Fruit fly (Drosophila melanogaster) whole organism, embryonic: ENCODE results near the gene Nup37.
A peak's percentile ranks its signal among the peaks of the same experiment; 100 is the strongest.

Experiments
- Bgb ChIP-seq: fragments of 200-800 bp; sonication (Bioruptor generic); IDR thresholded peaks from 2 replicates; pipeline ENCODE4 v1.3.6; 2022; ENCODE audit warnings: missing biosample characterization, missing genetic modification characterization; ENCODE audit not compliant: partially characterized antibody
- CG10431 ChIP-seq: fragments of 200-800 bp; sonication (Bioruptor generic); optimal IDR thresholded peaks from 3 replicates; lab custom pipeline; 2018; ENCODE audit warnings: missing biosample characterization, mild to moderate bottlenecking, missing genetic modification characterization
- CG11247 ChIP-seq: fragments of 200-800 bp; sonication (Bioruptor generic); IDR thresholded peaks from 2 replicates; pipeline ENCODE4 v1.3.6; 2022; ENCODE audit warnings: missing biosample characterization, missing genetic modification characterization
- CG12769 ChIP-seq: fragments of 200-800 bp; sonication (Bioruptor generic); optimal IDR thresholded peaks from 2 replicates; lab custom pipeline; 2019; ENCODE audit warnings: missing biosample characterization, mild to moderate bottlenecking, missing genetic modification characterization, moderate library complexity
- CG13296 ChIP-seq: fragments of 200-800 bp; sonication (Bioruptor generic); optimal IDR thresholded peaks from 3 replicates; lab custom pipeline; 2018; ENCODE audit warnings: missing biosample characterization, mild to moderate bottlenecking, missing genetic modification characterization
- CG14441 ChIP-seq: fragments of 200-800 bp; sonication (Bioruptor generic); IDR thresholded peaks from 2 replicates; pipeline ENCODE4 v1.3.6; 2022; ENCODE audit warnings: missing biosample characterization, missing genetic modification characterization
- CG14965 ChIP-seq: fragments of 200-800 bp; sonication (Bioruptor generic); optimal IDR thresholded peaks from 2 replicates; lab custom pipeline; 2016; ENCODE audit warnings: missing biosample characterization, missing genetic modification characterization, borderline replicate concordance
- CG1602 ChIP-seq: fragments of 200-800 bp; sonication (Bioruptor generic); optimal IDR thresholded peaks from 3 replicates; lab custom pipeline; 2016; ENCODE audit warnings: missing biosample characterization, missing genetic modification characterization
- CG17328 ChIP-seq: fragments of 200-800 bp; sonication (Bioruptor generic); IDR thresholded peaks from 2 replicates; pipeline ENCODE4 v1.3.6; 2022; ENCODE audit warnings: missing biosample characterization, missing genetic modification characterization
- CG17568 ChIP-seq: fragments of 200-800 bp; sonication (Bioruptor generic); optimal IDR thresholded peaks from 2 replicates; lab custom pipeline; 2018; ENCODE audit warnings: missing biosample characterization, mild to moderate bottlenecking, missing genetic modification characterization, moderate library complexity
- CG18011 ChIP-seq: fragments of 200-800 bp; sonication (Bioruptor generic); optimal IDR thresholded peaks from 2 replicates; lab custom pipeline; 2017; ENCODE audit warnings: missing biosample characterization, missing genetic modification characterization, mild to moderate bottlenecking, moderate library complexity, missing genotype
- CG32532 ChIP-seq: fragments of 200-800 bp; sonication (Bioruptor generic); IDR thresholded peaks from 2 replicates; pipeline ENCODE4 v1.3.6; 2022; ENCODE audit warnings: missing biosample characterization, missing genetic modification characterization
- CG43689 ChIP-seq: fragments of 200-800 bp; sonication (Bioruptor generic); IDR thresholded peaks from 2 replicates; pipeline ENCODE4 v1.3.6; 2022; ENCODE audit warnings: missing biosample characterization, missing genetic modification characterization
- CG7987 ChIP-seq: fragments of 200-800 bp; sonication (Bioruptor generic); optimal IDR thresholded peaks from 2 replicates; lab custom pipeline; 2018; ENCODE audit warnings: missing biosample characterization, mild to moderate bottlenecking, missing genetic modification characterization, moderate library complexity
- Elba2 ChIP-seq: fragments of 200-800 bp; sonication (Bioruptor generic); optimal IDR thresholded peaks from 3 replicates; lab custom pipeline; 2016; ENCODE audit warnings: missing biosample characterization, missing genetic modification characterization
- HmgD ChIP-seq: fragments of 200-800 bp; sonication (Bioruptor generic); optimal IDR thresholded peaks from 3 replicates; lab custom pipeline; 2016; ENCODE audit warnings: missing biosample characterization, missing genetic modification characterization
- Jarid2 ChIP-seq: fragments of 200-800 bp; sonication (Bioruptor generic); optimal IDR thresholded peaks from 3 replicates; lab custom pipeline; 2017; ENCODE audit warnings: mild to moderate bottlenecking, missing biosample characterization, missing genetic modification reagents, missing genetic modification characterization
- Rfx ChIP-seq: fragments of 200-800 bp; sonication (Bioruptor generic); IDR thresholded peaks from 2 replicates; pipeline ENCODE4 v1.3.6; 2022; ENCODE audit warnings: missing biosample characterization, missing genetic modification characterization
- Trl ChIP-seq, 3 experiments: fragments of >200 bp in 2 of 3; fragments of 200-800 bp in 1 of 3; sonication (Bioruptor generic) in 1 of 3; optimal IDR thresholded peaks; 2 replicates in 1 of 3; 3 replicates in 2 of 3; lab custom pipeline; 2016 to 2017; ENCODE audit warnings: missing biosample characterization in 1 of 3, missing genetic modification characterization in 1 of 3
- ac ChIP-seq: fragments of 200-800 bp; sonication (Bioruptor generic); optimal IDR thresholded peaks from 3 replicates; lab custom pipeline; 2017; ENCODE audit warnings: missing biosample characterization, mild to moderate bottlenecking, missing genetic modification characterization
- amos ChIP-seq: fragments of 200-800 bp; sonication (Bioruptor generic); IDR thresholded peaks from 2 replicates; pipeline ENCODE4 v1.3.6; 2022; ENCODE audit warnings: missing biosample characterization, missing genetic modification characterization; ENCODE audit not compliant: partially characterized antibody
- bbx ChIP-seq: fragments of 200-800 bp; sonication (Bioruptor generic); IDR thresholded peaks from 2 replicates; pipeline ENCODE4 v1.3.6; 2022; ENCODE audit warnings: missing biosample characterization, missing genetic modification characterization; ENCODE audit not compliant: partially characterized antibody
- chinmo ChIP-seq: fragments of 200-800 bp; sonication (Bioruptor generic); IDR thresholded peaks from 4 replicates; pipeline ENCODE4 v1.3.6; 2022; ENCODE audit warnings: missing biosample characterization, missing genetic modification characterization; ENCODE audit not compliant: partially characterized antibody
- corto ChIP-seq: fragments of 200-800 bp; sonication (Bioruptor generic); optimal IDR thresholded peaks from 2 replicates; lab custom pipeline; 2016; ENCODE audit warnings: missing biosample characterization, mild to moderate bottlenecking, missing genetic modification characterization, moderate library complexity
- fd102C ChIP-seq: fragments of 200-800 bp; sonication (Bioruptor generic); optimal IDR thresholded peaks from 2 replicates; lab custom pipeline; 2018; ENCODE audit warnings: missing biosample characterization, mild to moderate bottlenecking, missing genetic modification characterization, moderate library complexity
- grau ChIP-seq: fragments of 200-800 bp; optimal IDR thresholded peaks from 3 replicates; lab custom pipeline; 2019; ENCODE audit warnings: missing biosample characterization, mild to moderate bottlenecking, missing genetic modification characterization, moderate library complexity
- hb ChIP-seq: fragments of 200-800 bp; sonication (Bioruptor generic); IDR thresholded peaks from 3 replicates; pipeline ENCODE4 v1.3.6; 2022; ENCODE audit warnings: missing biosample characterization, missing genetic modification characterization; ENCODE audit not compliant: partially characterized antibody
- insv ChIP-seq, 2 experiments: fragments of 200-800 bp; sonication (Bioruptor generic); optimal IDR thresholded peaks; 3 replicates each; lab custom pipeline; 2016 to 2018; ENCODE audit warnings: missing biosample characterization in 2 of 2, missing genetic modification characterization in 2 of 2
- ken ChIP-seq: fragments of 200-800 bp; sonication (Bioruptor generic); IDR thresholded peaks from 3 replicates; pipeline ENCODE4 v1.3.6; 2022; ENCODE audit warnings: missing biosample characterization, missing genetic modification characterization
- nerfin-1 ChIP-seq: fragments of 200-800 bp; sonication (Bioruptor generic); optimal IDR thresholded peaks from 3 replicates; lab custom pipeline; 2019; ENCODE audit warnings: missing biosample characterization, mild to moderate bottlenecking, missing genetic modification characterization, moderate library complexity
- nerfin-2 ChIP-seq: fragments of 200-800 bp; sonication (Bioruptor generic); IDR thresholded peaks from 2 replicates; pipeline ENCODE4 v1.3.6; 2022; ENCODE audit warnings: missing biosample characterization, missing genetic modification characterization; ENCODE audit not compliant: partially characterized antibody
- nom ChIP-seq: fragments of 200-800 bp; sonication (Bioruptor generic); optimal IDR thresholded peaks from 2 replicates; lab custom pipeline; 2017; ENCODE audit warnings: missing biosample characterization, missing genetic modification characterization, mild to moderate bottlenecking, moderate library complexity, missing genetic modification reagents
- p53 ChIP-seq: fragments of 200-800 bp; sonication (Bioruptor generic); optimal IDR thresholded peaks from 2 replicates; lab custom pipeline; 2016; ENCODE audit warnings: missing biosample characterization, missing genetic modification characterization
- peb ChIP-seq: fragments of 200-800 bp; sonication (Bioruptor generic); IDR thresholded peaks from 2 replicates; pipeline ENCODE4 v1.3.6; 2022; ENCODE audit warnings: missing biosample characterization, missing genetic modification characterization
- pfk ChIP-seq: fragments of 200-800 bp; sonication (Bioruptor generic); optimal IDR thresholded peaks from 2 replicates; lab custom pipeline; 2018; ENCODE audit warnings: missing biosample characterization, mild to moderate bottlenecking, missing genetic modification characterization, moderate library complexity
- salm ChIP-seq: fragments of 200-800 bp; sonication (Bioruptor generic); optimal IDR thresholded peaks from 2 replicates; lab custom pipeline; 2018; ENCODE audit warnings: missing biosample characterization, mild to moderate bottlenecking, missing genetic modification characterization
- sd ChIP-seq: fragments of 200-800 bp; sonication (Bioruptor generic); optimal IDR thresholded peaks from 3 replicates; lab custom pipeline; 2018; ENCODE audit warnings: missing biosample characterization, mild to moderate bottlenecking, missing genetic modification characterization, moderate library complexity
- sens ChIP-seq: fragments of 200-800 bp; sonication (Bioruptor generic); peaks from one replicate; lab custom pipeline; 2016; ENCODE audit warnings: missing biosample characterization, missing genetic modification characterization
- sens-2 ChIP-seq: fragments of 200-800 bp; sonication (Bioruptor generic); IDR thresholded peaks from 2 replicates; pipeline ENCODE4 v1.3.6; 2022; ENCODE audit warnings: missing biosample characterization, missing genetic modification characterization
- sob ChIP-seq: fragments of 200-800 bp; sonication (Bioruptor generic); IDR thresholded peaks from 2 replicates; pipeline ENCODE4 v1.3.6; 2022; ENCODE audit warnings: missing biosample characterization, missing genetic modification characterization
- tup ChIP-seq: fragments of 200-800 bp; sonication (Bioruptor generic); optimal IDR thresholded peaks from 2 replicates; lab custom pipeline; 2016; ENCODE audit warnings: missing biosample characterization, mild to moderate bottlenecking, missing genetic modification characterization, moderate library complexity
- vvl ChIP-seq: fragments of 200-800 bp; sonication (Bioruptor generic); IDR thresholded peaks from 2 replicates; pipeline ENCODE4 v1.3.6; 2022; ENCODE audit warnings: missing biosample characterization, missing genetic modification characterization
- yki ChIP-seq: fragments of >200 bp; optimal IDR thresholded peaks from 3 replicates; lab custom pipeline; 2018
- z ChIP-seq: fragments of 200-800 bp; sonication (Bioruptor generic); IDR thresholded peaks from 3 replicates; pipeline ENCODE4 v1.3.6; 2022; ENCODE audit warnings: missing biosample characterization, missing genetic modification characterization
- zen2 ChIP-seq: fragments of 200-800 bp; sonication (Bioruptor generic); IDR thresholded peaks from 3 replicates; pipeline ENCODE4 v1.3.6; 2022; ENCODE audit warnings: missing biosample characterization, missing genetic modification characterization; ENCODE audit not compliant: partially characterized antibody

Nup37 gene

DNA sequence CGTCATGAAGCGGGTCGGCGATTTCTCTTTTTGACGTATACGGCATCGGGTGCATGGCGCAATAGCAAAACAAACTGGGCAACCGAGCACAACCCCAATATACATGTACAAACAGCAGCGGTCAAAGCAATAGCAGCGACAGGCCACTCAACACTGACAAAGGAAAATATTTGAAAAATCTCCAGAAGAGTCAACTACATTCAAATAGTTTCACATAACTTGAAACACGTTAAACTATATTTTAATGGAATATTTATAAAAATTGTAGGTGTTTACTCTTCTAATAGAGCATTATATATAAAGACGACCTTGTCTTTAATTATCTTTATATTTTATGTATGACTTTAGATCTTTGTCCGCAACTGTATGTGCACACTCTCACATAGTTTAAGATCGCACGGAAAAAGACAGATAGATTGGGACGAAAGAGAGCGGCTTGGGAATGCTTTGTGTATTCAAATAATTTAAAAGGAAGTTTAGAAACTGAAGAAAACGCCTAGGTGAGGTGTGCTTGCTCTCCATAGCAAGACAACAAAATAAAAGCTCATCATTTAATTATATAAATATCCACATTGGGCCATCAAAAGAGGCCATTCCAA is 40.0 kb upstream of the Nup37 start (continued):
- TF ChIP-seq nerfin-2 (GFP tag; lab: Robert Waterston, UW) (no peak), p53 (no peak), Rfx (peak; percentile 66), ac (peak; percentile 18), salm (tag; lab: Kevin White, UChicago) (peak; percentile 68), peb (GFP tag; lab: Robert Waterston, UW) (peak; percentile 53), sens-2 (GFP tag; lab: Robert Waterston, UW) (peak; percentile 32; the same call in 1 of the 2 replicates), CG1602 (GFP tag; lab: Kevin White, UChicago) (peak; percentile 55), CG17328 (GFP tag; lab: Robert Waterston, UW) (peak; percentile 70), insv (GFP tag; optimal IDR thresholded peaks at IDR 0.05; lab: Kevin White, UChicago) (no peak), HmgD (GFP tag; lab: Kevin White, UChicago) (no peak), pfk (GFP tag; lab: Kevin White, UChicago) (no peak), fd102C (GFP tag; lab: Kevin White, UChicago) (no peak), tup (GFP tag; lab: Kevin White, UChicago) (peak; percentile 0), CG10431 (GFP tag; lab: Kevin White, UChicago) (peak; percentile 41), Elba2 (GFP tag; lab: Kevin White, UChicago) (no peak), corto (GFP tag; lab: Kevin White, UChicago) (no peak), hb (GFP tag; lab: Robert Waterston, UW) (no peak), CG13296 (GFP tag; lab: Kevin White, UChicago) (peak; percentile 80)
- TF ChIP-seq, all 482 proteins: peak for 303

- TF ChIP-seq z (peak; percentile 67; the same call in 1 of the 3 replicates), Bgb (GFP tag; lab: Robert Waterston, UW) (peak; percentile 17; the same call in 1 of the 2 replicates), nom (GFP tag; lab: Kevin White, UChicago) (peak; percentile 46), Jarid2 (GFP tag; lab: Kevin White, UChicago) (peak; percentile 57), CG14965 (GFP tag; lab: Kevin White, UChicago) (no peak), CG17568 (GFP tag; lab: Kevin White, UChicago) (peak; percentile 4), HmgD (GFP tag; lab: Kevin White, UChicago) (no peak), CG7987 (GFP tag; lab: Kevin White, UChicago) (no peak), zen2 (GFP tag; lab: Robert Waterston, UW) (peak; percentile 40; the same call in 2 of the 3 replicates), sens (peak; percentile 52), amos (no peak; the same call in 1 of the 2 replicates), bbx (0 out of 2 replicates have a peak, but pooled peaks have one; percentile 18), CG12769 (peak; percentile 93), CG18011 (GFP tag; lab: Kevin White, UChicago) (peak; percentile 46), vvl (GFP tag; lab: Robert Waterston, UW) (peak; percentile 53; the same call in 1 of the 2 replicates), chinmo (GFP tag; lab: Robert Waterston, UW) (0 out of 4 replicates have a peak, but pooled peaks have one; percentile 36), Trl (optimal IDR thresholded peaks at IDR 0.05; lab: Kevin White, UChicago) (peak; percentile 90 to 92), Trl (GFP tag; optimal IDR thresholded peaks at IDR 0.05; lab: Kevin White, UChicago) (no peak), CG43689 (no peak), yki (lab: Kevin White, UChicago) (peak; percentile 66), grau (tag; lab: Kevin White, UChicago) (no peak), CG32532 (GFP tag; lab: Robert Waterston, UW) (peak; percentile 45; the same call in 1 of the 2 replicates), sob (GFP tag; lab: Robert Waterston, UW) (0 out of 2 replicates have a peak, but pooled peaks have one; percentile 14), sd (tag; lab: Kevin White, UChicago) (no peak), nerfin-1 (tag; lab: Kevin White, UChicago) (no peak), CG14441 (GFP tag; lab: Robert Waterston, UW) (no peak), ken (GFP tag; lab: Robert Waterston, UW) (0 out of 3 replicates have a peak, but pooled peaks have one; percentile 6), CG11247 (GFP tag; lab: Robert Waterston, UW) (peak; percentile 65)
Measured at dm6 chr3R:25208042-25208766, 39.3 kb upstream of the Nup37 start, which contains the start of gene Cad96Ca. Gene Cad96Ca, minus strand, starts transcription at chr3R:25208283.
